Worm (Caenorhabditis elegans) whole organism, young adult: ENCODE results near the gene T23F6.2.

Experiments
- F22D6.2 ChIP-seq: sonication (generic microtip); optimal IDR thresholded peaks from 2 replicates; lab custom pipeline; 2016; ENCODE audit warnings: mild to moderate bottlenecking, missing genetic modification characterization, missing compliant biosample characterization
- F37B4.10 ChIP-seq: fragments of 200-800 bp; sonication (Bioruptor generic); IDR thresholded peaks from 2 replicates; pipeline ENCODE4 v1.3.6; 2022; ENCODE audit warnings: missing genetic modification characterization, missing compliant biosample characterization
- F57C9.4 ChIP-seq: sonication (generic microtip); optimal IDR thresholded peaks from 2 replicates; lab custom pipeline; 2017; ENCODE audit warnings: mild to moderate bottlenecking, missing genetic modification characterization, missing compliant biosample characterization
- attf-3 ChIP-seq: fragments of 200-800 bp; sonication (Bioruptor generic); conservative IDR thresholded peaks from 2 replicates; pipeline ENCODE4 v1.3.6; 2022; ENCODE audit warnings: missing genetic modification reagents, missing genetic modification characterization, missing compliant biosample characterization
- ccch-3 ChIP-seq: fragments of 200-800 bp; sonication (Bioruptor generic); optimal IDR thresholded peaks from 2 replicates; lab custom pipeline; 2018; ENCODE audit warnings: mild to moderate bottlenecking, missing genetic modification characterization, missing compliant biosample characterization
- ceh-100 ChIP-seq: fragments of 200-800 bp; sonication (Bioruptor generic); IDR thresholded peaks from 2 replicates; pipeline ENCODE4 v1.3.6; 2022; ENCODE audit warnings: missing genetic modification reagents, missing genetic modification characterization, missing compliant biosample characterization
- die-1 ChIP-seq: sonication (generic microtip); optimal IDR thresholded peaks from 2 replicates; lab custom pipeline; 2016; ENCODE audit warnings: missing genotype, mild to moderate bottlenecking, missing genetic modification characterization, missing compliant biosample characterization
- him-1 ChIP-seq: sonication (generic microtip); optimal IDR thresholded peaks from 2 replicates; lab custom pipeline; 2016; ENCODE audit warnings: missing genotype, missing genetic modification reagents, missing genetic modification characterization, missing compliant biosample characterization
- hmg-20 ChIP-seq: fragments of 200-800 bp; sonication (Bioruptor generic); IDR thresholded peaks from 2 replicates; pipeline ENCODE4 v1.3.6; 2022; ENCODE audit warnings: missing genetic modification reagents, missing genetic modification characterization, missing compliant biosample characterization
- lin-40 ChIP-seq: sonication (generic microtip); optimal IDR thresholded peaks from 2 replicates; lab custom pipeline; 2016; ENCODE audit warnings: missing genetic modification characterization, mild to moderate bottlenecking, missing compliant biosample characterization, missing genotype, missing genetic modification reagents
- mcd-1 ChIP-seq: fragments of 200-800 bp; sonication (Bioruptor generic); IDR thresholded peaks from 2 replicates; pipeline ENCODE4 v1.3.6; 2022; ENCODE audit warnings: missing genetic modification reagents, missing genetic modification characterization, missing compliant biosample characterization
- zfh-2 ChIP-seq: fragments of 200-800 bp; sonication (Bioruptor generic); conservative IDR thresholded peaks from 2 replicates; pipeline ENCODE4 v1.3.6; 2022; ENCODE audit warnings: missing genetic modification reagents, missing genetic modification characterization, missing compliant biosample characterization
- ztf-6 ChIP-seq: fragments of 200-800 bp; sonication (Bioruptor generic); IDR thresholded peaks from 2 replicates; pipeline ENCODE4 v1.3.6; 2022; ENCODE audit warnings: missing genetic modification reagents, missing genetic modification characterization, missing compliant biosample characterization

- TF ChIP-seq attf-3 (GFP tag; lab: Robert Waterston, UW) (no peak), him-1 (no peak), F37B4.10 (GFP tag; lab: Robert Waterston, UW) (no peak), hmg-20 (GFP tag; lab: Robert Waterston, UW) (no peak), zfh-2 (no peak), ztf-6 (GFP tag; lab: Robert Waterston, UW) (no peak), die-1 (tag; lab: Kevin White, UChicago) (no peak), ceh-100 (GFP tag; lab: Robert Waterston, UW) (no peak), ccch-3 (GFP tag; lab: Kevin White, UChicago) (no peak), mcd-1 (no peak), lin-40 (no peak), F57C9.4 (tag; lab: Kevin White, UChicago) (no peak), F22D6.2 (no peak)
Observed at ce11 chrIV:12719664-12720063, 1.5 kb upstream of the T23F6.2 start, which contains the start of gene idpp-7.
